Worm (Caenorhabditis elegans) whole organism, young adult: ENCODE data around the gene acs-22.

Source experiments
- D2030.7 ChIP-seq: fragments of 200-800 bp; sonication (Bioruptor generic); IDR thresholded peaks from 2 replicates; pipeline ENCODE4 v1.3.6; 2022; ENCODE audit warnings: missing genetic modification reagents, missing genetic modification characterization, missing compliant biosample characterization
- F22D6.2 ChIP-seq: sonication (generic microtip); optimal IDR thresholded peaks from 2 replicates; lab custom pipeline; 2016; ENCODE audit warnings: mild to moderate bottlenecking, missing genetic modification characterization, missing compliant biosample characterization
- ama-1 ChIP-seq, 3 experiments: fragments of 150-350 bp in 1 of 3; sonication (generic microtip) in 2 of 3; optimal IDR thresholded peaks; 2 replicates each; lab custom pipeline; 2014 to 2018; ENCODE audit warnings: missing biosample characterization in 2 of 3, missing genetic modification characterization in 2 of 3, missing genetic modification reagents in 2 of 3
- attf-6 ChIP-seq: fragments of 200-800 bp; sonication (Bioruptor generic); IDR thresholded peaks from 2 replicates; pipeline ENCODE4 v1.3.6; 2022; ENCODE audit warnings: missing genetic modification reagents, missing genetic modification characterization, missing compliant biosample characterization
- bed-1 ChIP-seq: fragments of 200-800 bp; sonication (Bioruptor generic); IDR thresholded peaks from 2 replicates; pipeline ENCODE4 v1.3.6; 2022; ENCODE audit warnings: missing genetic modification reagents, missing genetic modification characterization, missing compliant biosample characterization
- cebp-1 ChIP-seq, 2 experiments: fragments of 200-800 bp in 1 of 2; sonication (Bioruptor generic) in 1 of 2; sonication (generic microtip) in 1 of 2; IDR thresholded peaks in 1 of 2; optimal IDR thresholded peaks in 1 of 2; 2 replicates each; pipeline versions ENCODE4 v1.3.6 to Lab custom; 2017 to 2022; ENCODE audit warnings: missing compliant biosample characterization in 2 of 2, missing genetic modification characterization in 2 of 2, mild to moderate bottlenecking in 1 of 2, missing genetic modification reagents in 1 of 2, moderate library complexity in 1 of 2
- cebp-2 ChIP-seq: fragments of 200-800 bp; sonication (Bioruptor generic); IDR thresholded peaks from 2 replicates; pipeline ENCODE4 v1.3.6; 2022; ENCODE audit warnings: missing genetic modification characterization, missing compliant biosample characterization
- ceh-91 ChIP-seq: fragments of 200-800 bp; sonication (Bioruptor generic); IDR thresholded peaks from 2 replicates; pipeline ENCODE4 v1.3.6; 2022; ENCODE audit warnings: missing genetic modification reagents, missing genetic modification characterization, missing compliant biosample characterization
- chd-7 ChIP-seq: sonication (generic microtip); optimal IDR thresholded peaks from 2 replicates; lab custom pipeline; 2016; ENCODE audit warnings: mild to moderate bottlenecking, missing genetic modification characterization, moderate library complexity, missing compliant biosample characterization
- dpff-1 ChIP-seq: sonication (generic microtip); optimal IDR thresholded peaks from 2 replicates; lab custom pipeline; 2017; ENCODE audit warnings: mild to moderate bottlenecking, missing genetic modification characterization, missing compliant biosample characterization
- him-1 ChIP-seq: sonication (generic microtip); optimal IDR thresholded peaks from 2 replicates; lab custom pipeline; 2016; ENCODE audit warnings: missing genotype, missing genetic modification reagents, missing genetic modification characterization, missing compliant biosample characterization
- lin-40 ChIP-seq: sonication (generic microtip); optimal IDR thresholded peaks from 2 replicates; lab custom pipeline; 2016; ENCODE audit warnings: missing genetic modification characterization, mild to moderate bottlenecking, missing compliant biosample characterization, missing genotype, missing genetic modification reagents
- snpc-4 ChIP-seq, 5 experiments: fragments of 150-350 bp in 1 of 5; sonication (generic microtip) in 4 of 5; optimal IDR thresholded peaks; 2 replicates each; lab custom pipeline; 2014 to 2018; ENCODE audit warnings: missing genetic modification characterization in 5 of 5, missing biosample characterization in 3 of 5, antibody characterized with exemption in 2 of 5, mild to moderate bottlenecking in 2 of 5, missing compliant biosample characterization in 2 of 5, missing genotype in 2 of 5, moderate library complexity in 2 of 5, missing genetic modification reagents in 1 of 5
- ztf-18 ChIP-seq: sonication (generic microtip); optimal IDR thresholded peaks from 2 replicates; lab custom pipeline; 2016; ENCODE audit warnings: missing genotype, mild to moderate bottlenecking, missing genetic modification characterization, missing compliant biosample characterization

- no peak for TF ChIP-seq bed-1 (GFP tag; lab: Robert Waterston, UW)
- TF ChIP-seq ztf-18 (tag; lab: Kevin White, UChicago), result no peak
- no peak for TF ChIP-seq him-1 (tag; lab: Kevin White, UChicago)
- TF ChIP-seq snpc-4 (GFP tag; optimal IDR thresholded peaks at IDR 0.05; lab: Kevin White, UChicago), result no peak
- no peak for TF ChIP-seq snpc-4 (tag; optimal IDR thresholded peaks at IDR 0.05; lab: Kevin White, UChicago)
- no peak for TF ChIP-seq ama-1 (optimal IDR thresholded peaks at IDR 0.05; lab: Kevin White, UChicago)
- TF ChIP-seq ama-1 (GFP tag; optimal IDR thresholded peaks at IDR 0.05; lab: Kevin White, UChicago), result no peak
- no peak for TF ChIP-seq lin-40 (tag; lab: Kevin White, UChicago)
- no peak for TF ChIP-seq ceh-91 (GFP tag; lab: Robert Waterston, UW)
- no peak for TF ChIP-seq chd-7
- no peak for TF ChIP-seq D2030.7 (GFP tag; lab: Robert Waterston, UW)
- TF ChIP-seq dpff-1 (tag; lab: Kevin White, UChicago), result no peak
- no peak for TF ChIP-seq cebp-1 (GFP tag; IDR thresholded peaks at IDR 0.05; lab: Robert Waterston, UW)
- TF ChIP-seq cebp-1 (tag; optimal IDR thresholded peaks at IDR 0.05; lab: Kevin White, UChicago), result no peak
- TF ChIP-seq attf-6 (GFP tag; lab: Robert Waterston, UW), result no peak
- no peak for TF ChIP-seq F22D6.2
- TF ChIP-seq cebp-2, result no peak
Measured at ce11 chrX:8921221-8921620, 9.8 kb upstream of the acs-22 start.
